Worm (Caenorhabditis elegans) whole organism, early embryonic: Measurements from ENCODE around the gene B0464.9.
A peak's percentile ranks its signal among the peaks of the same experiment; 100 is the strongest.

Experiments used
- B0310.2 ChIP-seq: sonication (generic microtip); optimal IDR thresholded peaks from 2 replicates; lab custom pipeline; 2016; ENCODE audit warnings: mild to moderate bottlenecking, missing genetic modification characterization, missing compliant biosample characterization
- F13C5.2 ChIP-seq: sonication (generic microtip); optimal IDR thresholded peaks from 2 replicates; lab custom pipeline; 2017; ENCODE audit warnings: mild to moderate bottlenecking, missing genetic modification characterization, inconsistent platforms, missing compliant biosample characterization
- aly-1 ChIP-seq: sonication (generic microtip); optimal IDR thresholded peaks from 2 replicates; lab custom pipeline; 2016; ENCODE audit warnings: missing genetic modification characterization, missing compliant biosample characterization
- ama-1 ChIP-seq: fragments of 150-350 bp; optimal IDR thresholded peaks from 2 replicates; lab custom pipeline; 2014
- ceh-13 ChIP-seq: fragments of 200-800 bp; sonication (Bioruptor generic); optimal IDR thresholded peaks from 2 replicates; lab custom pipeline; 2018; ENCODE audit warnings: mild to moderate bottlenecking, missing genetic modification characterization, missing compliant biosample characterization
- ceh-36 ChIP-seq: sonication (generic microtip); optimal IDR thresholded peaks from 2 replicates; lab custom pipeline; 2016; ENCODE audit warnings: missing genetic modification characterization, inconsistent platforms, missing compliant biosample characterization
- ets-7 ChIP-seq: sonication (generic microtip); optimal IDR thresholded peaks from 2 replicates; lab custom pipeline; 2016; ENCODE audit warnings: missing genotype, missing genetic modification characterization, missing compliant biosample characterization
- flt-1 ChIP-seq: fragments of 200-800 bp; sonication (Bioruptor generic); IDR thresholded peaks from 2 replicates; pipeline ENCODE4 v1.3.6; 2022; ENCODE audit warnings: missing genetic modification characterization, missing compliant biosample characterization
- hmbx-1 ChIP-seq: sonication (generic microtip); optimal IDR thresholded peaks from 2 replicates; lab custom pipeline; 2016; ENCODE audit warnings: mild to moderate bottlenecking, missing genetic modification characterization, missing compliant biosample characterization
- hmg-4 ChIP-seq: fragments of 200-800 bp; sonication (Bioruptor generic); optimal IDR thresholded peaks from 2 replicates; lab custom pipeline; 2018; ENCODE audit warnings: mild to moderate bottlenecking, missing genetic modification characterization, missing compliant biosample characterization
- hnd-1 ChIP-seq: sonication (generic microtip); optimal IDR thresholded peaks from 2 replicates; lab custom pipeline; 2016; ENCODE audit warnings: missing genetic modification characterization, missing compliant biosample characterization
- pes-1 ChIP-seq: fragments of 200-800 bp; sonication (Bioruptor generic); IDR thresholded peaks from 2 replicates; pipeline ENCODE4 v1.3.6; 2022; ENCODE audit warnings: missing genetic modification reagents, missing genetic modification characterization, missing compliant biosample characterization
- scrt-1 ChIP-seq: fragments of 200-800 bp; sonication (Bioruptor generic); IDR thresholded peaks from 2 replicates; pipeline ENCODE4 v1.3.6; 2022; ENCODE audit warnings: missing genetic modification characterization, missing compliant biosample characterization
- sea-1 ChIP-seq: fragments of 200-800 bp; sonication (Bioruptor generic); conservative IDR thresholded peaks from 2 replicates; pipeline ENCODE4 v1.3.6; 2022; ENCODE audit warnings: missing genetic modification characterization, missing compliant biosample characterization
- tbx-11 ChIP-seq: fragments of 200-800 bp; sonication (Bioruptor generic); IDR thresholded peaks from 2 replicates; pipeline ENCODE4 v1.3.6; 2022; ENCODE audit warnings: missing genetic modification characterization, missing compliant biosample characterization
- tbx-37 ChIP-seq: fragments of 200-800 bp; sonication (Bioruptor generic); conservative IDR thresholded peaks from 2 replicates; pipeline ENCODE4 v1.3.6; 2022; ENCODE audit warnings: missing genetic modification reagents, missing genetic modification characterization, missing compliant biosample characterization
- tra-4 ChIP-seq: sonication (generic microtip); optimal IDR thresholded peaks from 2 replicates; lab custom pipeline; 2017; ENCODE audit warnings: missing genetic modification characterization, missing compliant biosample characterization

Gene B0464.9

DNA sequence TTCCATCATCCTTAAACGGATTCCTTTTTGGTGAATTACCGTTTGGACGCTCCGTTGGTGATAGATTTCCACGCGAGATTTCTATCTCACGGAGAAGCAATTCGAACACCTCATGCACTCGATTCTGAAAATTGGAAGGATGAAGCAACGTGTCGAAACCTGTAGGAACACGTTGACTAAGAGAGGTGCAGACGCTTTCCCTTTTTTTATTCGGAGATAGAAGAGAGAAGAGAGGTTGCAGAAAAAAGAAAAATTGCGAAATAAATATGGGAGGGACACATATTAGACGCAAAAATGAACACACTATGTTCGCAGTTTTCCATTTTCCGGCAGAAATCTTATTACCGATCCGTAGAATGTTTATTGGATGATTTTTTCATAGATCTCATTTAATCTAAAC, 10.8 kb upstream of the B0464.9 start:
- TF ChIP-seq B0310.2 (tag; lab: Kevin White, UChicago) (no peak), aly-1 (no peak), ama-1 (lab: Kevin White, UChicago) (no peak), tbx-37 (no peak), ets-7 (tag; lab: Kevin White, UChicago) (no peak), hmg-4 (GFP tag; lab: Kevin White, UChicago) (no peak), tra-4 (no peak), ceh-13 (GFP tag; lab: Kevin White, UChicago) (no peak), hnd-1 (tag; lab: Kevin White, UChicago) (no peak), scrt-1 (GFP tag; lab: Robert Waterston, UW) (no peak), tbx-11 (GFP tag; lab: Robert Waterston, UW) (no peak), ceh-36 (tag; lab: Kevin White, UChicago) (no peak), flt-1 (GFP tag; lab: Robert Waterston, UW) (no peak), hmbx-1 (tag; lab: Kevin White, UChicago) (no peak), F13C5.2 (tag; lab: Kevin White, UChicago) (no peak), pes-1 (GFP tag; lab: Robert Waterston, UW) (no peak), sea-1 (GFP tag; lab: Robert Waterston, UW) (no peak)

DNA sequence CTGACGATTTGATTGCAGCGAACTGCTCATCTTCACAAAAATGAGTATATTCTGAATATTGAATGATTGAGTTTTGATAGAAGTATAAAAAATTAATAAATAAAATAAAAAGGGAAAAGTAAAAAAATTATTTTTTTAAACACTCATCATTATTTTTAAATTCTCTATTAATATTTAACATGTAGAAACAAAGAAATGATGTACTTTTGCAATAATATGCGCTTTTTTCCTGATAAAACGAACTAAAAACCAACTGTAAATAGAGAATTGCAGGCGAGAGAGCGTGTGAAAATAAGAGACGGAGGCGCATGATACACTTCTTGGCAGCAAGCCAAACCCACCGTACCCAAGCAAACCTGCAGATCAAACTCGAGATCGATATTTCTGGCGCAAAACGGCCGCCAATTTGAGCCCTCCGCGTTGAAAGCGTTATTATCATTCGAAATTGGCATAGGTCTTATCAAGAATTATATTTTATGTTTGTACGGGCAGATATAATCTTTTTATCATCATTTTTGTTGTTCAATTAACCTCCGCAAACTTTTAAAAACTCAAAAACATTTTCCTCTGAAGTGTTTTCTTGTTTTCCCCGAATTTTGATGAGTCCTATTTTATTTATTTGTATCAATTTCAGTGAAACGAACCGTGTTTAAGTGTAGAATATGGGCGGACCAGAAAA, 9.4 kb upstream of the B0464.9 start, which contains the start of the genes rheb-1 and spk-1:
Gene rheb-1 (minus strand): TSS at position 51 of the 679 bp plus-strand sequence.
Gene spk-1 (plus strand): TSS at position 629 of the 679 bp plus-strand sequence.
- TF ChIP-seq ets-7 (tag; lab: Kevin White, UChicago) (no peak), F13C5.2 (tag; lab: Kevin White, UChicago) (peak; percentile 5), hmg-4 (GFP tag; lab: Kevin White, UChicago) (peak; percentile 43)

DNA sequence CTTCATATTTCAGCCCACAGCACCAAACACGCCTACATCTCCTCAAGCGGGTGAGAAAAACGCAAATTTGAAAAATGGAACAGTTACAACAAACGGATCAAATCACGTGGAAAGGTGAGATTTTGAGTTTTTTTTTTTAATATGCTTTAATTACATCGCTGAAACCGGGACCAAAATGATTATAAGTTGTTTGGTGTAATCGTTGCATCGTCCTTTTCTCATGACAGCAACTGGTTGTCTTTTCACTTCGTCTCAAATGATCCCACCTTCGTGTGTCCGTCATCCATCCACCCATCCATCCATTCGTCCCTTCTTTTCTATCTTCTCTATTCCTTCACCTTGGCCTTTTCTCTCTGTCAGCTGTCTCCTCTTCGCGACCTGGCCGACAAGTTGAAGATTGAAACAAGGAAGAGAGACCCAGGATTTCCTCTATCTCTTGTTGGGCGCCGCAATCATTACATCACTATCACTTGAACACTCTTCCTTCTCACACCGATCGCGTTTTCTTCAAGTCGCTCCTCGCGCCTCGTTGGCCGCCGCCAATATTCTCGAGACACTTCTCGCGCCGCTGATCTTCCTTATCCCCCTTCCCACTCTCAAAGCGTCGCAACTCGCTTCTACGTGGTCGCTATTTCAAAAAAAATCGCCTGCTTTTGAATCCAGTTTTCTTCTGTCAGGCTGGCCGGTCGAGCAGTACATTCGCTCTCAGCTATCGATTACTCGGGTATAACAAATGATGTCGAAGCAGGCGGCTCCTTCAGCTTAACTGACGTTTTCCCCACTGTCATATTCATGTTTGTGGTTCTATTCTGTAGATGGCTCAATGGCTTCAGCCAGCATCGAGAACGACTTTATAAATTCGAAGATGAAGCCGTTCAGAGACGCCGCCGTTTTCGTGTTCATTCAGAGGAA, 8.1 kb upstream of the B0464.9 start:
- no peak for TF ChIP-seq flt-1 (GFP tag; lab: Robert Waterston, UW)
- TF ChIP-seq pes-1 (GFP tag; lab: Robert Waterston, UW) = no peak
- no peak for TF ChIP-seq tra-4
- no peak for TF ChIP-seq hmbx-1 (tag; lab: Kevin White, UChicago)
- TF ChIP-seq scrt-1 (GFP tag; lab: Robert Waterston, UW) = no peak
- TF ChIP-seq hnd-1 (tag; lab: Kevin White, UChicago) = no peak
- TF ChIP-seq ama-1 (lab: Kevin White, UChicago) = no peak
- TF ChIP-seq F13C5.2 (tag; lab: Kevin White, UChicago) = no peak
- no peak for TF ChIP-seq ceh-36 (tag; lab: Kevin White, UChicago)
- no peak for TF ChIP-seq ets-7 (tag; lab: Kevin White, UChicago)
- no peak for TF ChIP-seq B0310.2 (tag; lab: Kevin White, UChicago)
- TF ChIP-seq tbx-37 = no peak
- no peak for TF ChIP-seq sea-1 (GFP tag; lab: Robert Waterston, UW)
- no peak for TF ChIP-seq tbx-11 (GFP tag; lab: Robert Waterston, UW)
- TF ChIP-seq hmg-4 (GFP tag; lab: Kevin White, UChicago) = no peak
- no peak for TF ChIP-seq ceh-13 (GFP tag; lab: Kevin White, UChicago)
- TF ChIP-seq aly-1 = no peak

DNA sequence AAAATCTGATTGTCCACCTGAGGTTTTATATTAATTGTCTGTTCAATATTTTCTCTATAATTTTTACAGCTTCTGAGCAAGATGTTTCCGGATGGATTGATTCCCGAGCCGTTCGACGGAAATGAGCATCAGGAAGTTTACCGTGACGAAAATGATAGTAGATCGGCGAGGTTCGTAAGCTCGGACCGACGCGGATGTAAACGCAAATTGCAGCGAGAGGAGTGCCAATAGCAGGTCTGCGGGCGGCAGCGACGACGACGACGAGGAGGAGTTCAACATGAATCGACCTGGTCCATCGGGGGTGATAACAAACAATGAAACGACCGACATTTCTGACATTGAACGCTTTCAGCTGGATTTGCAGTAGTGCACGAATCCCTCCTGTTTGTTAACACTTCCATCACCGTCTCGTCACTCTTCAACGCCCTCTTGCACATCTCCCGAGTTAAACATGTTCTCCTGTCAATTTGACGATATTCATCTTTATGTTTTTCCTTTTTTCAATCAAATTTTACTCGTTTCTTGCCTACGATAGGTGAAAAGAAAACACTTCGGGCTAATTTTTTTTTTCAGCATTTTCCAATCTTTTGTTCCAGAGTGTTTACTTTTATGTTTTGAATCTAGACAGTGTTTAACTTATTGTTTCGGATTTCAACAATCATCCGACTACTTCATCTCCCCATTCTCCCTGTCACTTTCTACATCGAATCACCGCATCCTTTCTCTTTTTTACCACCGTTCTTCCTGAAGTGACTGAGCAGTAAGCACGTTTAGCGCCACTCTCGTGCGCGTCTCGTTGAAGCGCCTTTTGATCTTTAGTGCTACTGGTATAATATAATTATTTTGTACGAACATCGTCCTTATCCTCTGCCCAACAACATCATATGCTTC, 3.4 kb upstream of the B0464.9 start:
- TF ChIP-seq aly-1 = no peak
- TF ChIP-seq ceh-13 (GFP tag; lab: Kevin White, UChicago) = no peak
- no peak for TF ChIP-seq ceh-36 (tag; lab: Kevin White, UChicago)
- TF ChIP-seq tbx-11 (GFP tag; lab: Robert Waterston, UW) = no peak
- no peak for TF ChIP-seq pes-1 (GFP tag; lab: Robert Waterston, UW)
- no peak for TF ChIP-seq F13C5.2 (tag; lab: Kevin White, UChicago)
- TF ChIP-seq tra-4 = no peak
- TF ChIP-seq ama-1 (lab: Kevin White, UChicago) = no peak
- TF ChIP-seq scrt-1 (GFP tag; lab: Robert Waterston, UW) = no peak

DNA sequence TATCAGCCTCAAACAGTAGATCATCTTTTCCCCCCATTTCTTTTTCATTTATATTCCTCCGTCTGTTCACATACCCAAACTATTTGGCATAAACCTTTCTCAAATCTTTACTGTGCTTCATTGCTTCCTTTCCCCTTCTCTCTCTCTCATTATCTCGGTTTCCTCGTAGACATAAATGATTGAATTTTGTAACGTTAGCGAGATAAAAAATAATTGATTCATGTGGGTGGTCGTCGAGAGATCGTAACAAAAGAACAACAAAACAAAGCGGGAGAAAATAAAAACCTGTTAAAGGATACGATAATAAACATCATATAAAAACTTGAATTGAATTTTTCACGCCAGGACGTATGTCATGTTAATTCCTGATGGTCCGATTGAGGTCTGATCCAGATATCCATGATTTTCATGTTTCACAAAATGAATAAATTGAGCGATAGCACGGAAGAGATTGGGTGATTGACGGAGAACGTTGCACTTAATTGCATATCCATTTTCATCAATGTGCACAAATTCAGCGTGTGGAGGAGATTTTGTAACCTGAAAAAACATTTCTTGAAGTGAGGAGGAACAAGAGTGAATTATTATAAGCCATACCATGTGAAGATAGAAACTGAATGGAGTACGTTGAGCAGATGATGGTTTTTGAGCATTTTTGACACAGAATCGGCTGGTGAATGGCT, 2.6 kb upstream of the B0464.9 start:
- no peak for TF ChIP-seq B0310.2 (tag; lab: Kevin White, UChicago)
- peak; percentile 91 for TF ChIP-seq ama-1 (lab: Kevin White, UChicago)
- 0 out of 2 replicates have a peak, but pooled peaks have one; percentile 46 for TF ChIP-seq scrt-1 (GFP tag; lab: Robert Waterston, UW)

DNA sequence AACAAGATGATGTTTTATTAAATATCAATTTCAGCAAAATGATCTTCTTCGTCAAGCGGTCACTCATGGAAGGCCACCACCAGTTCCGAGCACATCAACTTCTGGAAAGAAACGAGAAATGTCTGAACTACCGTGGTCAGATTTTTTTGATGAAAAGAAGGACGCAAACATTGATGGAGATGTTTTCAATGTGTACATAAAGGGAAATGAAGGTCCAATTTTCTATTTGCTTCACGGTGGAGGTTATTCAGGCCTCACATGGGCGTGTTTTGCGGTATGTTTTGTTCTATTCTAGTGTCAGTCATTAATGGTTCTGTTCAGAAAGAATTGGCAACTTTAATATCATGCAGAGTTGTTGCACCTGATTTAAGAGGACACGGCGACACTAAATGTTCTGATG, 298 bp downstream of the B0464.9 start, which contains the start of gene B0464.6:
Gene B0464.6 (minus strand): TSS at position 101 of the 400 bp plus-strand sequence.
- no peak for TF ChIP-seq aly-1
- no peak for TF ChIP-seq hmbx-1 (tag; lab: Kevin White, UChicago)
- no peak for TF ChIP-seq hnd-1 (tag; lab: Kevin White, UChicago)
- TF ChIP-seq B0310.2 (tag; lab: Kevin White, UChicago) = no peak
- no peak for TF ChIP-seq flt-1 (GFP tag; lab: Robert Waterston, UW)
- no peak for TF ChIP-seq tbx-11 (GFP tag; lab: Robert Waterston, UW)
- no peak for TF ChIP-seq tra-4
- no peak for TF ChIP-seq hmg-4 (GFP tag; lab: Kevin White, UChicago)
- TF ChIP-seq ceh-36 (tag; lab: Kevin White, UChicago) = no peak
- no peak for TF ChIP-seq F13C5.2 (tag; lab: Kevin White, UChicago)
- TF ChIP-seq ets-7 (tag; lab: Kevin White, UChicago) = no peak
- TF ChIP-seq ama-1 (lab: Kevin White, UChicago) = no peak
